Fruit fly (Drosophila melanogaster) whole organism, pupa: Measurements from ENCODE around the gene Nmdmc.

Experiments
- CG10348 ChIP-seq: fragments of 200-800 bp; sonication (Bioruptor generic); IDR thresholded peaks from 2 replicates; pipeline ENCODE4 v1.3.6; 2022; ENCODE audit warnings: missing biosample characterization, missing genetic modification characterization
- CG12605 ChIP-seq: fragments of 200-800 bp; sonication (Bioruptor generic); IDR thresholded peaks from 2 replicates; pipeline ENCODE4 v1.3.6; 2022; ENCODE audit warnings: missing biosample characterization, missing genetic modification characterization
- CG13204 ChIP-seq: fragments of 200-800 bp; sonication (Bioruptor generic); optimal IDR thresholded peaks from 2 replicates; lab custom pipeline; 2018; ENCODE audit warnings: missing biosample characterization, mild to moderate bottlenecking, missing genetic modification characterization, moderate library complexity
- CG14655 ChIP-seq: fragments of 200-800 bp; sonication (Bioruptor generic); optimal IDR thresholded peaks from 3 replicates; lab custom pipeline; 2017; ENCODE audit warnings: mild to moderate bottlenecking, missing biosample characterization, missing genetic modification reagents, missing genetic modification characterization
- CG15710 ChIP-seq: fragments of 200-800 bp; sonication (Bioruptor generic); optimal IDR thresholded peaks from 2 replicates; lab custom pipeline; 2018; ENCODE audit warnings: missing biosample characterization, mild to moderate bottlenecking, missing genetic modification characterization, moderate library complexity
- CG17806 ChIP-seq: fragments of 200-800 bp; sonication (Bioruptor generic); optimal IDR thresholded peaks from 2 replicates; lab custom pipeline; 2018; ENCODE audit warnings: missing biosample characterization, mild to moderate bottlenecking, missing genetic modification characterization, moderate library complexity
- CG32121 ChIP-seq: fragments of 200-800 bp; sonication (Bioruptor generic); IDR thresholded peaks from 2 replicates; pipeline ENCODE4 v1.3.6; 2022; ENCODE audit warnings: missing biosample characterization, missing genetic modification characterization
- CG34367 ChIP-seq: fragments of 200-800 bp; sonication (Bioruptor generic); optimal IDR thresholded peaks from 2 replicates; lab custom pipeline; 2018; ENCODE audit warnings: missing biosample characterization, mild to moderate bottlenecking, missing genetic modification characterization
- CG4496 ChIP-seq: fragments of 200-800 bp; sonication (Bioruptor generic); IDR thresholded peaks from 3 replicates; pipeline ENCODE4 v1.3.6; 2022; ENCODE audit warnings: missing biosample characterization, missing genetic modification characterization
- CG8159 ChIP-seq: fragments of 200-800 bp; sonication (Bioruptor generic); optimal IDR thresholded peaks from 3 replicates; lab custom pipeline; 2018; ENCODE audit warnings: missing biosample characterization, mild to moderate bottlenecking, missing genetic modification characterization, moderate library complexity
- CG8301 ChIP-seq: fragments of 200-800 bp; sonication (Bioruptor generic); optimal IDR thresholded peaks from 2 replicates; lab custom pipeline; 2018; ENCODE audit warnings: missing biosample characterization, mild to moderate bottlenecking, missing genetic modification characterization
- CG9948 ChIP-seq: fragments of 200-800 bp; sonication (Bioruptor generic); optimal IDR thresholded peaks from 2 replicates; lab custom pipeline; 2018; ENCODE audit warnings: missing biosample characterization, mild to moderate bottlenecking, missing genetic modification characterization, moderate library complexity
- D1 ChIP-seq: fragments of 200-800 bp; sonication (Bioruptor generic); optimal IDR thresholded peaks from 2 replicates; lab custom pipeline; 2018; ENCODE audit warnings: missing biosample characterization, mild to moderate bottlenecking, missing genetic modification characterization, moderate library complexity
- EcR ChIP-seq: fragments of 200-800 bp; sonication (Bioruptor generic); optimal IDR thresholded peaks from 3 replicates; lab custom pipeline; 2019; ENCODE audit warnings: missing biosample characterization, missing genetic modification characterization, mild to moderate bottlenecking, moderate library complexity, missing genetic modification reagents
- Ets98B ChIP-seq: fragments of 200-800 bp; sonication (Bioruptor generic); IDR thresholded peaks from 2 replicates; pipeline ENCODE4 v1.3.6; 2022; ENCODE audit warnings: missing biosample characterization, missing genetic modification characterization
- Pif1A ChIP-seq: fragments of 200-800 bp; sonication (Bioruptor generic); optimal IDR thresholded peaks from 3 replicates; lab custom pipeline; 2016; ENCODE audit warnings: missing biosample characterization, missing genetic modification characterization
- Pif1B ChIP-seq: fragments of 200-800 bp; sonication (Bioruptor generic); optimal IDR thresholded peaks from 3 replicates; lab custom pipeline; 2016; ENCODE audit warnings: missing biosample characterization, missing genetic modification characterization
- Snoo ChIP-seq: fragments of 200-800 bp; sonication (Bioruptor generic); optimal IDR thresholded peaks from 3 replicates; lab custom pipeline; 2017; ENCODE audit warnings: missing biosample characterization, mild to moderate bottlenecking, missing genetic modification characterization, inconsistent platforms
- fd96Ca ChIP-seq: fragments of 200-800 bp; sonication (Bioruptor generic); IDR thresholded peaks from 3 replicates; pipeline ENCODE4 v1.3.6; 2022; ENCODE audit warnings: missing biosample characterization, missing genetic modification characterization
- gl ChIP-seq: fragments of 200-800 bp; sonication (Bioruptor generic); optimal IDR thresholded peaks from 2 replicates; lab custom pipeline; 2018; ENCODE audit warnings: missing biosample characterization, mild to moderate bottlenecking, missing genetic modification characterization
- rn ChIP-seq: fragments of 200-800 bp; sonication (Bioruptor generic); IDR thresholded peaks from 2 replicates; pipeline ENCODE4 v1.3.6; 2022; ENCODE audit warnings: missing biosample characterization, missing genetic modification characterization

Nmdmc gene

dm6 chr3R:9069874-9070273 is 19.5 kb upstream of the Nmdmc start:
- no peak for TF ChIP-seq EcR (GFP tag; lab: Kevin White, UChicago)
- TF ChIP-seq Ets98B: no peak
- no peak for TF ChIP-seq CG15710
- TF ChIP-seq D1 (tag; lab: Kevin White, UChicago): no peak
- no peak for TF ChIP-seq CG32121 (GFP tag; lab: Robert Waterston, UW)
- TF ChIP-seq CG17806 (tag; lab: Kevin White, UChicago): no peak
- TF ChIP-seq CG4496 (GFP tag; lab: Robert Waterston, UW): no peak
- no peak for TF ChIP-seq CG14655
- TF ChIP-seq Pif1B (GFP tag; lab: Kevin White, UChicago): no peak
- TF ChIP-seq rn (GFP tag; lab: Robert Waterston, UW): no peak
- no peak for TF ChIP-seq Snoo (tag; lab: Kevin White, UChicago)
- TF ChIP-seq CG8159 (tag; lab: Kevin White, UChicago): no peak
- TF ChIP-seq CG12605: no peak
- no peak for TF ChIP-seq CG10348 (GFP tag; lab: Robert Waterston, UW)
- TF ChIP-seq CG13204 (GFP tag; lab: Kevin White, UChicago): no peak
- TF ChIP-seq CG9948: no peak
- no peak for TF ChIP-seq CG34367 (tag; lab: Kevin White, UChicago)
- no peak for TF ChIP-seq fd96Ca

dm6 chr3R:9068418-9068817 is 18.1 kb upstream of the Nmdmc start:
- TF ChIP-seq D1 (tag; lab: Kevin White, UChicago) (peak; percentile 21), CG34367 (tag; lab: Kevin White, UChicago) (no peak)

dm6 chr3R:9064874-9065273 is 14.5 kb upstream of the Nmdmc start, which contains the start of the genes beag and Ada:
TSS of gene beag (minus strand) at chr3R:9065078.
TSS of gene Ada (plus strand) at chr3R:9065183.
- TF ChIP-seq Ets98B (0 out of 2 replicates have a peak, but pooled peaks have one; percentile 10), CG4496 (GFP tag; lab: Robert Waterston, UW) (peak; percentile 54; the same call in 2 of the 3 replicates), CG8159 (tag; lab: Kevin White, UChicago) (no peak)

dm6 chr3R:9062756-9063155 is 12.4 kb upstream of the Nmdmc start:
- no peak for TF ChIP-seq CG8301 (tag; lab: Kevin White, UChicago)
- TF ChIP-seq CG10348 (GFP tag; lab: Robert Waterston, UW): no peak
- TF ChIP-seq CG4496 (GFP tag; lab: Robert Waterston, UW): peak; percentile 64; the same call in 2 of the 3 replicates
- TF ChIP-seq Ets98B: peak; percentile 17; the same call in 1 of the 2 replicates
- no peak for TF ChIP-seq EcR (GFP tag; lab: Kevin White, UChicago)
- TF ChIP-seq CG8159 (tag; lab: Kevin White, UChicago): no peak
- TF ChIP-seq Pif1B (GFP tag; lab: Kevin White, UChicago): no peak
- no peak for TF ChIP-seq CG34367 (tag; lab: Kevin White, UChicago)
- peak; percentile 21 for TF ChIP-seq CG17806 (tag; lab: Kevin White, UChicago)
- peak; percentile 67; the same call in 1 of the 3 replicates for TF ChIP-seq fd96Ca
- no peak for TF ChIP-seq Snoo (tag; lab: Kevin White, UChicago)
- no peak for TF ChIP-seq gl (tag; lab: Kevin White, UChicago)
- no peak for TF ChIP-seq rn (GFP tag; lab: Robert Waterston, UW)
- peak; percentile 13 for TF ChIP-seq CG9948
- no peak for TF ChIP-seq D1 (tag; lab: Kevin White, UChicago)
- TF ChIP-seq CG12605: peak; percentile 69
- TF ChIP-seq CG13204 (GFP tag; lab: Kevin White, UChicago): no peak
- 0 out of 2 replicates have a peak, but pooled peaks have one; percentile 13 for TF ChIP-seq CG32121 (GFP tag; lab: Robert Waterston, UW)
- no peak for TF ChIP-seq Pif1A (GFP tag; lab: Kevin White, UChicago)
- TF ChIP-seq CG15710: peak; percentile 23

dm6 chr3R:9057398-9058058 is 7.2 kb upstream of the Nmdmc start:
- TF ChIP-seq fd96Ca (no peak), Ets98B (no peak), Pif1A (GFP tag; lab: Kevin White, UChicago) (peak; percentile 91), CG8301 (tag; lab: Kevin White, UChicago) (peak; percentile 97), gl (tag; lab: Kevin White, UChicago) (peak; percentile 87), Snoo (tag; lab: Kevin White, UChicago) (peak; percentile 96), Pif1B (GFP tag; lab: Kevin White, UChicago) (peak; percentile 89), rn (GFP tag; lab: Robert Waterston, UW) (no peak), EcR (GFP tag; lab: Kevin White, UChicago) (peak; percentile 57), CG8159 (tag; lab: Kevin White, UChicago) (peak; percentile 89), CG10348 (GFP tag; lab: Robert Waterston, UW) (no peak), CG17806 (tag; lab: Kevin White, UChicago) (peak; percentile 87), CG13204 (GFP tag; lab: Kevin White, UChicago) (peak; percentile 88), CG9948 (peak; percentile 93), CG32121 (GFP tag; lab: Robert Waterston, UW) (no peak), D1 (tag; lab: Kevin White, UChicago) (peak; percentile 92), CG12605 (no peak), CG14655 (peak; percentile 98), CG4496 (GFP tag; lab: Robert Waterston, UW) (no peak), CG34367 (tag; lab: Kevin White, UChicago) (peak; percentile 76), CG15710 (peak; percentile 85)
- TF ChIP-seq, all 21 proteins: peak for 14

- no peak for TF ChIP-seq gl (tag; lab: Kevin White, UChicago)
- TF ChIP-seq fd96Ca: no peak
- no peak for TF ChIP-seq D1 (tag; lab: Kevin White, UChicago)
- TF ChIP-seq CG32121 (GFP tag; lab: Robert Waterston, UW): no peak
- no peak for TF ChIP-seq CG17806 (tag; lab: Kevin White, UChicago)
- TF ChIP-seq Ets98B: no peak
- TF ChIP-seq CG34367 (tag; lab: Kevin White, UChicago): no peak
- no peak for TF ChIP-seq Pif1A (GFP tag; lab: Kevin White, UChicago)
- TF ChIP-seq CG13204 (GFP tag; lab: Kevin White, UChicago): no peak
- no peak for TF ChIP-seq rn (GFP tag; lab: Robert Waterston, UW)
- no peak for TF ChIP-seq CG14655
Measured at dm6 chr3R:9057032-9057397, 6.7 kb upstream of the Nmdmc start.
